Fruit fly (Drosophila melanogaster): ENCODE results near the gene CG15570.

DNA sequence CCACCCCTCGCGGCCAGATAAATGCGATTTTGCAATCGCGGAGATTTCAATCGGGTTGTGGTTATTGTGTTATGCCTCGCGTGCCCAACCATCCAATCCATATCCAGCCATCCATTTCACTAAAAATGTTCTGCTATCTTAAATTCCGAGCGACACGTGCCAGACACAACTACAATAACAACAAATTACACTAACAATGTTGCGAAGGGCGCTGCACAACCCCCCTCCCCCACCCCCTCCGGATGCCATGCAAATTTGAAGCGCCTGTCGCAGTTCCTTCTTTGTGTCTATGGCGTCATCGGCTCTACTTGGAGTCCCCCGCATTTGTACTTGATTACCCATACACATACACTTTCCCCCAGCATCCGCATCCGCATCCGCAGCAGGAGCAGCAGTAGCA is 47.4 kb downstream of the CG15570 start:
- TF ChIP-seq kay (GFP tag; ENCODE audit: borderline replicate concordance), result no peak
- TF ChIP-seq Mnt (GFP tag; optimal IDR thresholded peaks at IDR 0.05), result no peak
- TF ChIP-seq pad (GFP tag; optimal IDR thresholded peaks at IDR 0.05), result no peak
- TF ChIP-seq cnc (optimal IDR thresholded peaks at IDR 0.05), result no peak
- TF ChIP-seq toe (GFP tag; optimal IDR thresholded peaks at IDR 0.05), result no peak
- TF ChIP-seq CG1620 (GFP tag; optimal IDR thresholded peaks at IDR 0.05), result no peak
- TF ChIP-seq CG12768 (GFP tag; optimal IDR thresholded peaks at IDR 0.05), result no peak
